Worm (Caenorhabditis elegans) whole organism, mixed stage, embryonic: ENCODE measurements around the gene wbp-2.
A peak's percentile ranks its signal among the peaks of the same experiment; 100 is the strongest.

ENCODE experiments used
- ces-1 ChIP-seq: fragments of 150-350 bp; optimal IDR thresholded peaks from 2 replicates; lab custom pipeline; 2014; ENCODE audit warnings: missing biosample characterization, missing genetic modification reagents, missing genetic modification characterization
- elt-1 ChIP-seq: sonication (generic microtip); optimal IDR thresholded peaks from 2 replicates; lab custom pipeline; 2017; ENCODE audit warnings: missing genetic modification characterization, mild to moderate bottlenecking, missing compliant biosample characterization, antibody characterized with exemption, moderate library complexity, borderline replicate concordance; ENCODE audit not compliant: insufficient read depth
- mep-1 ChIP-seq: fragments of 150-350 bp; optimal IDR thresholded peaks from 2 replicates; lab custom pipeline; 2017; ENCODE audit warnings: missing biosample characterization, missing genetic modification reagents, missing genetic modification characterization, inconsistent platforms
- nhr-12 ChIP-seq: fragments of 150-350 bp; optimal IDR thresholded peaks from 2 replicates; lab custom pipeline; 2014; ENCODE audit warnings: missing biosample characterization, missing genetic modification characterization
- nhr-28 ChIP-seq: fragments of 150-350 bp; optimal IDR thresholded peaks from 2 replicates; lab custom pipeline; 2014; ENCODE audit warnings: missing biosample characterization, missing genetic modification characterization
- nhr-76 ChIP-seq: sonication (generic microtip); optimal IDR thresholded peaks from 2 replicates; lab custom pipeline; 2017; ENCODE audit warnings: missing biosample characterization, missing genetic modification characterization
- pha-4 ChIP-seq: fragments of 150-350 bp; optimal IDR thresholded peaks from 2 replicates; lab custom pipeline; 2018; ENCODE audit warnings: missing biosample characterization, missing genetic modification reagents, missing genetic modification characterization
- snpc-4 ChIP-seq: fragments of 150-350 bp; optimal IDR thresholded peaks from 2 replicates; lab custom pipeline; 2014; ENCODE audit warnings: missing biosample characterization, missing genetic modification characterization
- sptf-1 ChIP-seq: sonication (generic microtip); optimal IDR thresholded peaks from 2 replicates; lab custom pipeline; 2017; ENCODE audit warnings: mild to moderate bottlenecking, missing genetic modification characterization, moderate library complexity, missing compliant biosample characterization
- unc-39 ChIP-seq: fragments of 150-350 bp; optimal IDR thresholded peaks from 2 replicates; lab custom pipeline; 2014; ENCODE audit warnings: missing biosample characterization, missing genetic modification characterization
- unc-62 ChIP-seq: fragments of 150-350 bp; optimal IDR thresholded peaks from 2 replicates; lab custom pipeline; 2014; ENCODE audit warnings: missing biosample characterization, missing genetic modification reagents, missing genetic modification characterization
- ztf-11 ChIP-seq: fragments of 150-350 bp; optimal IDR thresholded peaks from 2 replicates; lab custom pipeline; 2014; ENCODE audit warnings: missing biosample characterization, missing genetic modification characterization

DNA sequence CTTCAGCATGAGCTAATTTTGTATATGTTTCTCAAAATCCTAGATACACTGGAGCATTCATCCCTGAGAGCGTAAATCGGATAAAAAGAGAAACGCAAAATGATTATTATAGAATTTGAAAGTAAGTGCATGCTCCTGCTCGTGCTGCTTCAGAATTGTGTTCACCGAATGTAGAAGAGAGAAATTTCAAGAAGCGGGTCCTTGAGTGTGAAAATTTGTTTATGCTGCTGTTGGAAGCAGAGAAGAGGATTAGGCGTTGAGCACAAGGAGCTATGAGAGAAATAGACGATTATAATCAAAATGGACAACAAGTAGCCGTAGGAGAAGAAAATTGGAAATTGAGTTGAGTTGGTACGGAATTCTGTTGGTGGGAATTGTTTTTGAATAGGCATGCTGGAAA lies 17.9 kb upstream of the wbp-2 start:
- TF ChIP-seq nhr-12 (tag; lab: Kevin White, UChicago) (no peak), sptf-1 (tag; lab: Kevin White, UChicago) (no peak), ces-1 (peak; percentile 98), snpc-4 (tag; lab: Kevin White, UChicago) (no peak), elt-1 (no peak), ztf-11 (tag; lab: Kevin White, UChicago) (no peak), pha-4 (tag; lab: Kevin White, UChicago) (no peak), mep-1 (no peak), unc-39 (no peak), nhr-76 (no peak), unc-62 (GFP tag; lab: Kevin White, UChicago) (peak; percentile 25), nhr-28 (no peak)
